Worm (Caenorhabditis elegans): ENCODE data around the gene klf-2.

ce11 chrV:20712994-20713326 is 27.5 kb downstream of the klf-2 start:
- TF ChIP-seq cog-1 (tag; optimal IDR thresholded peaks at IDR 0.05) (no peak), ref-1 (GFP tag; conservative IDR thresholded peaks at IDR 0.05) (no peak), tab-1 (GFP tag; IDR thresholded peaks at IDR 0.05) (no peak), flt-1 (GFP tag; IDR thresholded peaks at IDR 0.05) (no peak), ztf-23 (GFP tag; IDR thresholded peaks at IDR 0.05) (no peak)
